Fruit fly (Drosophila melanogaster): ENCODE measurements around the gene CG3744.

The CG3744 gene

dm6 chr3R:24850420-24850819 is 26.0 kb downstream of the CG3744 start, which contains the start of gene CG7006 (continued):
- TF ChIP-seq CG9437 (GFP tag; optimal IDR thresholded peaks at IDR 0.05) (peak; percentile 26), CkIIα-i1 (GFP tag; IDR thresholded peaks at IDR 0.05) (no peak), CG9727 (GFP tag; optimal IDR thresholded peaks at IDR 0.05) (peak; percentile 10), CG2712 (tag; optimal IDR thresholded peaks at IDR 0.05) (no peak), YL-1 (GFP tag; optimal IDR thresholded peaks at IDR 0.05) (peak; percentile 45), HLH54F (GFP tag; optimal IDR thresholded peaks at IDR 0.05) (peak; percentile 87), az2 (GFP tag; optimal IDR thresholded peaks at IDR 0.05) (peak; percentile 45), oc (tag; optimal IDR thresholded peaks at IDR 0.05) (no peak), CG15479 (GFP tag; optimal IDR thresholded peaks at IDR 0.05) (no peak), CG12104 (GFP tag; optimal IDR thresholded peaks at IDR 0.05) (no peak), CG3995 (GFP tag; optimal IDR thresholded peaks at IDR 0.05) (peak; percentile 56), chm (GFP tag; IDR thresholded peaks at IDR 0.05) (peak; percentile 54; the same call in 1 of the 2 replicates), CG6175 (GFP tag; IDR thresholded peaks at IDR 0.05) (peak; percentile 44; the same call in 1 of the 3 replicates), CG11085 (GFP tag; IDR thresholded peaks at IDR 0.05) (peak; percentile 66), CG6689 (GFP tag; IDR thresholded peaks at IDR 0.05) (no peak), Dip2 (GFP tag; IDR thresholded peaks at IDR 0.05) (no peak), CG15073 (GFP tag; optimal IDR thresholded peaks at IDR 0.05) (peak; percentile 13), CG3163 (GFP tag; optimal IDR thresholded peaks at IDR 0.05) (peak; percentile 59), CG1792 (GFP tag; optimal IDR thresholded peaks at IDR 0.05) (peak; percentile 72), zen (tag; optimal IDR thresholded peaks at IDR 0.05) (peak; percentile 37), zen2 (GFP tag; IDR thresholded peaks at IDR 0.05; ENCODE audit: partially characterized antibody) (no peak; the same call in 2 of the 3 replicates), chn (GFP tag; optimal IDR thresholded peaks at IDR 0.05) (peak; percentile 68), Dbx (GFP tag; IDR thresholded peaks at IDR 0.05) (peak; percentile 90), mld (GFP tag; IDR thresholded peaks at IDR 0.05; ENCODE audit: partially characterized antibody) (peak; percentile 50; the same call in 1 of the 3 replicates), Gsc (GFP tag; IDR thresholded peaks at IDR 0.05) (no peak), CG10565 (GFP tag; optimal IDR thresholded peaks at IDR 0.05) (no peak), CG2202 (tag; optimal IDR thresholded peaks at IDR 0.05) (no peak), CG10462 (GFP tag; optimal IDR thresholded peaks at IDR 0.05) (no peak), CG8478 (optimal IDR thresholded peaks at IDR 0.05) (no peak), org-1 (GFP tag; optimal IDR thresholded peaks at IDR 0.05) (no peak), CG6654 (GFP tag; optimal IDR thresholded peaks at IDR 0.05) (no peak), nom (GFP tag; optimal IDR thresholded peaks at IDR 0.05) (no peak), bowl (GFP tag; IDR thresholded peaks at IDR 0.05) (no peak), slp2 (GFP tag; optimal IDR thresholded peaks at IDR 0.05) (peak; percentile 60), dmrt99B (tag; optimal IDR thresholded peaks at IDR 0.05) (no peak)

- TF ChIP-seq CG11398 (GFP tag; optimal IDR thresholded peaks at IDR 0.05) (no peak), CG14441 (GFP tag; IDR thresholded peaks at IDR 0.05) (no peak), her (GFP tag; optimal IDR thresholded peaks at IDR 0.05) (no peak), esg (GFP tag; conservative IDR thresholded peaks at IDR 0.05) (no peak), sqz (GFP tag; optimal IDR thresholded peaks at IDR 0.05) (peak; percentile 80), cad (GFP tag; optimal IDR thresholded peaks at IDR 0.05) (no peak), zen (tag; optimal IDR thresholded peaks at IDR 0.05) (peak; percentile 84), Elba2 (GFP tag; optimal IDR thresholded peaks at IDR 0.05) (no peak), z (GFP tag; IDR thresholded peaks at IDR 0.05) (peak; percentile 64; the same call in 1 of the 3 replicates), CG15479 (GFP tag; optimal IDR thresholded peaks at IDR 0.05) (peak; percentile 53), Ets65A (GFP tag) (no peak), lilli (GFP tag; optimal IDR thresholded peaks at IDR 0.05) (no peak), CG3838 (GFP tag; optimal IDR thresholded peaks at IDR 0.05) (no peak), wek (GFP tag; optimal IDR thresholded peaks at IDR 0.05) (no peak), Awh (GFP tag; IDR thresholded peaks at IDR 0.05) (peak; percentile 45; the same call in 1 of the 2 replicates), dpn (GFP tag; optimal IDR thresholded peaks at IDR 0.05) (no peak), grn (GFP tag; optimal IDR thresholded peaks at IDR 0.05) (peak; percentile 61), CG11085 (GFP tag; IDR thresholded peaks at IDR 0.05) (no peak), lbe (GFP tag; optimal IDR thresholded peaks at IDR 0.05) (no peak), CG1792 (GFP tag; optimal IDR thresholded peaks at IDR 0.05) (no peak)
These were observed 30.3 kb downstream of the CG3744 start for dm6 chr3R:24845952-24846848.

Data from whole organism, embryonic.